Fruit fly (Drosophila melanogaster) whole organism, embryonic: ENCODE data around the gene CG11085.

Source experiments
- Asciz ChIP-seq: fragments of 200-800 bp; sonication (Bioruptor generic); optimal IDR thresholded peaks from 2 replicates; lab custom pipeline; 2017; ENCODE audit warnings: missing biosample characterization, mild to moderate bottlenecking, missing genetic modification characterization, missing genetic modification reagents
- Atf-2 ChIP-seq: fragments of 200-800 bp; sonication (Bioruptor generic); optimal IDR thresholded peaks from 2 replicates; lab custom pipeline; 2016; ENCODE audit warnings: missing biosample characterization, missing genetic modification characterization
- CG10267 ChIP-seq: fragments of 200-800 bp; sonication (Bioruptor generic); optimal IDR thresholded peaks from 2 replicates; lab custom pipeline; 2018; ENCODE audit warnings: missing biosample characterization, mild to moderate bottlenecking, missing genetic modification characterization, moderate library complexity
- CG10654 ChIP-seq: fragments of 200-800 bp; sonication (Bioruptor generic); optimal IDR thresholded peaks from 2 replicates; lab custom pipeline; 2016; ENCODE audit warnings: missing biosample characterization, missing genetic modification characterization
- CG11504 ChIP-seq: fragments of 200-800 bp; sonication (Bioruptor generic); optimal IDR thresholded peaks from 3 replicates; lab custom pipeline; 2019; ENCODE audit warnings: missing biosample characterization, mild to moderate bottlenecking, missing genetic modification characterization, moderate library complexity
- CG12942 ChIP-seq: fragments of 200-800 bp; sonication (Bioruptor generic); optimal IDR thresholded peaks from 3 replicates; lab custom pipeline; 2016; ENCODE audit warnings: missing biosample characterization, missing genetic modification characterization
- CG14050 ChIP-seq: fragments of 200-800 bp; sonication (Bioruptor generic); IDR thresholded peaks from 3 replicates; pipeline ENCODE4 v1.3.6; 2022; ENCODE audit warnings: missing biosample characterization, missing genetic modification characterization
- CG14441 ChIP-seq: fragments of 200-800 bp; sonication (Bioruptor generic); IDR thresholded peaks from 2 replicates; pipeline ENCODE4 v1.3.6; 2022; ENCODE audit warnings: missing biosample characterization, missing genetic modification characterization
- CG1529 ChIP-seq: fragments of 200-800 bp; sonication (Bioruptor generic); optimal IDR thresholded peaks from 3 replicates; lab custom pipeline; 2018; ENCODE audit warnings: missing biosample characterization, missing genetic modification characterization
- CG15514 ChIP-seq: fragments of 200-800 bp; sonication (Bioruptor generic); optimal IDR thresholded peaks from 3 replicates; lab custom pipeline; 2017; ENCODE audit warnings: missing biosample characterization, missing genetic modification characterization, mild to moderate bottlenecking, moderate library complexity, missing genetic modification reagents
- CG18011 ChIP-seq: fragments of 200-800 bp; sonication (Bioruptor generic); optimal IDR thresholded peaks from 2 replicates; lab custom pipeline; 2017; ENCODE audit warnings: missing biosample characterization, missing genetic modification characterization, mild to moderate bottlenecking, moderate library complexity, missing genotype
- CG18262 ChIP-seq: fragments of 200-800 bp; optimal IDR thresholded peaks from 3 replicates; lab custom pipeline; 2019; ENCODE audit warnings: missing biosample characterization, mild to moderate bottlenecking, missing genetic modification characterization, moderate library complexity
- CG2202 ChIP-seq: fragments of 200-800 bp; sonication (Bioruptor generic); optimal IDR thresholded peaks from 2 replicates; lab custom pipeline; 2018; ENCODE audit warnings: missing biosample characterization, mild to moderate bottlenecking, missing genetic modification characterization
- CG2875 ChIP-seq: fragments of 200-800 bp; sonication (Bioruptor generic); optimal IDR thresholded peaks from 2 replicates; lab custom pipeline; 2017; ENCODE audit warnings: missing biosample characterization, mild to moderate bottlenecking, missing genetic modification characterization, missing genetic modification reagents
- CG31224 ChIP-seq: fragments of 200-800 bp; sonication (Bioruptor generic); IDR thresholded peaks from 2 replicates; pipeline ENCODE4 v1.3.6; 2022; ENCODE audit warnings: missing biosample characterization, missing genetic modification characterization
- CG4360 ChIP-seq: fragments of 200-800 bp; sonication (Bioruptor generic); IDR thresholded peaks from 2 replicates; pipeline ENCODE4 v1.3.6; 2022; ENCODE audit warnings: missing biosample characterization, missing genetic modification characterization
- CG7963 ChIP-seq: fragments of 200-800 bp; sonication (Bioruptor generic); IDR thresholded peaks from 3 replicates; pipeline ENCODE4 v1.3.6; 2022; ENCODE audit warnings: missing biosample characterization, missing genetic modification characterization; ENCODE audit not compliant: partially characterized antibody
- CG8944 ChIP-seq: fragments of 200-800 bp; sonication (Bioruptor generic); optimal IDR thresholded peaks from 3 replicates; lab custom pipeline; 2016; ENCODE audit warnings: missing biosample characterization, missing genetic modification characterization
- CG9609 ChIP-seq: fragments of 200-800 bp; sonication (Bioruptor generic); optimal IDR thresholded peaks from 3 replicates; lab custom pipeline; 2016; ENCODE audit warnings: missing biosample characterization, missing genetic modification characterization
- CG9797 ChIP-seq: fragments of 200-800 bp; sonication (Bioruptor generic); optimal IDR thresholded peaks from 3 replicates; lab custom pipeline; 2018; ENCODE audit warnings: missing biosample characterization, mild to moderate bottlenecking, missing genetic modification characterization
- CG9817 ChIP-seq: fragments of 200-800 bp; sonication (Bioruptor generic); optimal IDR thresholded peaks from 2 replicates; lab custom pipeline; 2018; ENCODE audit warnings: missing biosample characterization, mild to moderate bottlenecking, missing genetic modification characterization, moderate library complexity
- Chrac-16 ChIP-seq: fragments of 200-800 bp; sonication (Bioruptor generic); optimal IDR thresholded peaks from 3 replicates; lab custom pipeline; 2016; ENCODE audit warnings: missing biosample characterization, missing genetic modification characterization
- CrebB ChIP-seq: fragments of 200-800 bp; sonication (Bioruptor generic); optimal IDR thresholded peaks from 3 replicates; lab custom pipeline; 2018; ENCODE audit warnings: missing biosample characterization, mild to moderate bottlenecking, missing genetic modification characterization
- Dip3 ChIP-seq: fragments of 200-800 bp; sonication (Bioruptor generic); optimal IDR thresholded peaks from 3 replicates; lab custom pipeline; 2016; ENCODE audit warnings: missing biosample characterization, missing genetic modification characterization
- H15 ChIP-seq: fragments of 200-800 bp; sonication (Bioruptor generic); IDR thresholded peaks from 3 replicates; pipeline ENCODE4 v1.3.6; 2022; ENCODE audit warnings: missing biosample characterization, missing genetic modification characterization
- Hr3 ChIP-seq: fragments of 200-800 bp; sonication (Bioruptor generic); optimal IDR thresholded peaks from 3 replicates; lab custom pipeline; 2016; ENCODE audit warnings: missing biosample characterization, missing genetic modification characterization
- Max ChIP-seq: fragments of 200-800 bp; sonication (Bioruptor generic); optimal IDR thresholded peaks from 2 replicates; lab custom pipeline; 2016; ENCODE audit warnings: missing biosample characterization, mild to moderate bottlenecking, missing genetic modification characterization
- Optix ChIP-seq: fragments of 200-800 bp; sonication (Bioruptor generic); IDR thresholded peaks from 3 replicates; pipeline ENCODE4 v1.3.6; 2022; ENCODE audit warnings: missing biosample characterization, missing genetic modification characterization
- Pdp1 ChIP-seq, 2 experiments: fragments of 200-800 bp; sonication (Bioruptor generic); optimal IDR thresholded peaks; 3 replicates each; lab custom pipeline; 2016; ENCODE audit warnings: missing biosample characterization in 2 of 2, missing genetic modification characterization in 2 of 2, mild to moderate bottlenecking in 1 of 2, moderate library complexity in 1 of 2
- Scr ChIP-seq: fragments of 200-800 bp; sonication (Bioruptor generic); IDR thresholded peaks from 2 replicates; pipeline ENCODE4 v1.3.6; 2022; ENCODE audit warnings: missing biosample characterization, missing genetic modification characterization; ENCODE audit not compliant: partially characterized antibody
- Sin3A ChIP-seq: fragments of >200 bp; optimal IDR thresholded peaks from 2 replicates; lab custom pipeline; 2018
- Sry-δ ChIP-seq: fragments of 200-800 bp; sonication (Bioruptor generic); optimal IDR thresholded peaks from 2 replicates; lab custom pipeline; 2016; ENCODE audit warnings: missing biosample characterization, missing genetic modification characterization
- Trl ChIP-seq, 3 experiments: fragments of >200 bp in 2 of 3; fragments of 200-800 bp in 1 of 3; sonication (Bioruptor generic) in 1 of 3; optimal IDR thresholded peaks; 2 replicates in 1 of 3; 3 replicates in 2 of 3; lab custom pipeline; 2016 to 2017; ENCODE audit warnings: missing biosample characterization in 1 of 3, missing genetic modification characterization in 1 of 3
- bbx ChIP-seq: fragments of 200-800 bp; sonication (Bioruptor generic); IDR thresholded peaks from 2 replicates; pipeline ENCODE4 v1.3.6; 2022; ENCODE audit warnings: missing biosample characterization, missing genetic modification characterization; ENCODE audit not compliant: partially characterized antibody
- bowl ChIP-seq: fragments of 200-800 bp; sonication (Bioruptor generic); IDR thresholded peaks from 2 replicates; pipeline ENCODE4 v1.3.6; 2022; ENCODE audit warnings: missing biosample characterization, missing genetic modification characterization
- bsh ChIP-seq, 2 experiments: fragments of 200-800 bp; sonication (Bioruptor generic); optimal IDR thresholded peaks; 2 replicates each; lab custom pipeline; 2017 to 2018; ENCODE audit warnings: mild to moderate bottlenecking in 2 of 2, missing biosample characterization in 2 of 2, missing genetic modification characterization in 2 of 2, moderate library complexity in 1 of 2
- corto ChIP-seq: fragments of 200-800 bp; sonication (Bioruptor generic); optimal IDR thresholded peaks from 2 replicates; lab custom pipeline; 2016; ENCODE audit warnings: missing biosample characterization, mild to moderate bottlenecking, missing genetic modification characterization, moderate library complexity
- crc ChIP-seq: fragments of 200-800 bp; sonication (Bioruptor generic); optimal IDR thresholded peaks from 2 replicates; lab custom pipeline; 2016; ENCODE audit warnings: missing biosample characterization, missing genetic modification characterization
- crp ChIP-seq, 2 experiments: fragments of 200-800 bp; sonication (Bioruptor generic); optimal IDR thresholded peaks; 2 replicates in 1 of 2; 3 replicates in 1 of 2; lab custom pipeline; 2017; ENCODE audit warnings: missing biosample characterization in 2 of 2, missing genetic modification characterization in 2 of 2, mild to moderate bottlenecking in 1 of 2, moderate library complexity in 1 of 2
- grau ChIP-seq: fragments of 200-800 bp; optimal IDR thresholded peaks from 3 replicates; lab custom pipeline; 2019; ENCODE audit warnings: missing biosample characterization, mild to moderate bottlenecking, missing genetic modification characterization, moderate library complexity
- ind ChIP-seq: fragments of 200-800 bp; sonication (Bioruptor generic); optimal IDR thresholded peaks from 3 replicates; lab custom pipeline; 2016; ENCODE audit warnings: missing biosample characterization, missing genetic modification characterization
- kah ChIP-seq: fragments of 200-800 bp; sonication (Bioruptor generic); optimal IDR thresholded peaks from 2 replicates; lab custom pipeline; 2018; ENCODE audit warnings: missing biosample characterization, mild to moderate bottlenecking, missing genetic modification characterization
- lab ChIP-seq: fragments of 200-800 bp; sonication (Bioruptor generic); optimal IDR thresholded peaks from 3 replicates; lab custom pipeline; 2017; ENCODE audit warnings: missing biosample characterization, missing genetic modification characterization, mild to moderate bottlenecking, moderate library complexity, missing genetic modification reagents
- nerfin-1 ChIP-seq: fragments of 200-800 bp; sonication (Bioruptor generic); optimal IDR thresholded peaks from 3 replicates; lab custom pipeline; 2019; ENCODE audit warnings: missing biosample characterization, mild to moderate bottlenecking, missing genetic modification characterization, moderate library complexity
- pfk ChIP-seq: fragments of 200-800 bp; sonication (Bioruptor generic); optimal IDR thresholded peaks from 2 replicates; lab custom pipeline; 2018; ENCODE audit warnings: missing biosample characterization, mild to moderate bottlenecking, missing genetic modification characterization, moderate library complexity
- tin ChIP-seq: fragments of 200-800 bp; sonication (Bioruptor generic); optimal IDR thresholded peaks from 3 replicates; lab custom pipeline; 2016; ENCODE audit warnings: missing biosample characterization, missing genetic modification characterization
- tna ChIP-seq: fragments of 200-800 bp; sonication (Bioruptor generic); IDR thresholded peaks from 2 replicates; pipeline ENCODE4 v1.3.6; 2022; ENCODE audit warnings: missing biosample characterization, missing genetic modification characterization; ENCODE audit not compliant: partially characterized antibody
- wek ChIP-seq: fragments of 200-800 bp; sonication (Bioruptor generic); optimal IDR thresholded peaks from 3 replicates; lab custom pipeline; 2018; ENCODE audit warnings: missing biosample characterization, mild to moderate bottlenecking, missing genetic modification characterization, moderate library complexity
- wor ChIP-seq: fragments of 200-800 bp; sonication (Bioruptor generic); IDR thresholded peaks from 2 replicates; pipeline ENCODE4 v1.3.6; 2022; ENCODE audit warnings: missing biosample characterization, missing genetic modification characterization

CG11085 gene

dm6 chrX:12653574-12653973 is 37.5 kb downstream of the CG11085 start, which contains the start of gene CkIalpha (continued):
- peak in 1 of 2 experiments; percentile 6 for TF ChIP-seq bsh (GFP tag; optimal IDR thresholded peaks at IDR 0.05; lab: Kevin White, UChicago)
- peak; percentile 6 for TF ChIP-seq CG18011 (GFP tag; lab: Kevin White, UChicago)
- TF ChIP-seq H15 (GFP tag; lab: Robert Waterston, UW) = peak; percentile 52; the same call in 1 of the 3 replicates
- TF ChIP-seq CG14050 (GFP tag; lab: Robert Waterston, UW) = no peak
- no peak for TF ChIP-seq Optix (GFP tag; lab: Robert Waterston, UW)
- TF ChIP-seq CG2202 (tag; lab: Kevin White, UChicago) = no peak
- TF ChIP-seq CG11504 (tag; lab: Kevin White, UChicago) = no peak
- peak; percentile 60 for TF ChIP-seq CG9797 (GFP tag; lab: Kevin White, UChicago)
- TF ChIP-seq CG7963 (GFP tag; lab: Robert Waterston, UW) = peak; percentile 98
- TF ChIP-seq CG1529 = no peak
- TF ChIP-seq Max = peak; percentile 26
- TF ChIP-seq Pdp1 (GFP tag; optimal IDR thresholded peaks at IDR 0.05; lab: Kevin White, UChicago) = peak; percentile 56 to 67
- peak; percentile 64 for TF ChIP-seq Sin3A
- TF ChIP-seq tin (GFP tag; lab: Kevin White, UChicago) = peak; percentile 52
- 0 out of 2 replicates have a peak, but pooled peaks have one; percentile 10 for TF ChIP-seq CG31224 (GFP tag; lab: Robert Waterston, UW)
- peak; percentile 5 for TF ChIP-seq wek
- peak; percentile 27; the same call in 1 of the 2 replicates for TF ChIP-seq CG4360 (GFP tag; lab: Robert Waterston, UW)
- TF ChIP-seq grau (tag; lab: Kevin White, UChicago) = peak; percentile 48
- peak; percentile 67 for TF ChIP-seq Dip3 (GFP tag; lab: Kevin White, UChicago)
- peak; percentile 98 for TF ChIP-seq Sry-δ (GFP tag; lab: Kevin White, UChicago)
- TF ChIP-seq CG12942 = peak; percentile 4
- peak; percentile 44 for TF ChIP-seq Hr3 (GFP tag; lab: Kevin White, UChicago)
- no peak for TF ChIP-seq crc (GFP tag; lab: Kevin White, UChicago)
- peak; percentile 27 for TF ChIP-seq nerfin-1 (tag; lab: Kevin White, UChicago)
- TF ChIP-seq CG9609 (GFP tag; lab: Kevin White, UChicago) = peak; percentile 64
- TF ChIP-seq CG2875 = no peak
- TF ChIP-seq CrebB (tag; lab: Kevin White, UChicago) = peak; percentile 7
- peak; percentile 92 for TF ChIP-seq pfk (GFP tag; lab: Kevin White, UChicago)
- peak; percentile 98 for TF ChIP-seq CG10267
- no peak for TF ChIP-seq CG18262 (tag; lab: Kevin White, UChicago)
- peak; percentile 38 for TF ChIP-seq corto (GFP tag; lab: Kevin White, UChicago)
- peak; percentile 99 for TF ChIP-seq bbx (GFP tag; lab: Robert Waterston, UW)
- TF ChIP-seq Atf-2 (GFP tag; lab: Kevin White, UChicago) = peak; percentile 17
- TF ChIP-seq CG8944 (GFP tag; lab: Kevin White, UChicago) = peak; percentile 54
- peak; percentile 60 for TF ChIP-seq ind (GFP tag; lab: Kevin White, UChicago)
- TF ChIP-seq Asciz (GFP tag; lab: Kevin White, UChicago) = peak; percentile 25
- 0 out of 2 replicates have a peak, but pooled peaks have one; percentile 20 for TF ChIP-seq bowl (GFP tag; lab: Robert Waterston, UW)
- peak in 1 of 2 experiments; percentile 47 for TF ChIP-seq crp (GFP tag; optimal IDR thresholded peaks at IDR 0.05; lab: Kevin White, UChicago)
- peak; percentile 47 for TF ChIP-seq CG9817 (tag; lab: Kevin White, UChicago)
- TF ChIP-seq Scr (GFP tag; lab: Robert Waterston, UW) = peak; percentile 96
- TF ChIP-seq wor = no peak
- TF ChIP-seq lab (GFP tag; lab: Kevin White, UChicago) = peak; percentile 58
- TF ChIP-seq Chrac-16 = peak; percentile 40
- peak; percentile 31 for TF ChIP-seq CG10654 (GFP tag; lab: Kevin White, UChicago)
- peak; percentile 61 for TF ChIP-seq CG14441 (GFP tag; lab: Robert Waterston, UW)
- TF ChIP-seq kah (GFP tag; lab: Kevin White, UChicago) = peak; percentile 45
- TF ChIP-seq CG15514 (GFP tag; lab: Kevin White, UChicago) = peak; percentile 94
- TF ChIP-seq Trl (optimal IDR thresholded peaks at IDR 0.05; lab: Kevin White, UChicago) = no peak
- TF ChIP-seq Trl (GFP tag; optimal IDR thresholded peaks at IDR 0.05; lab: Kevin White, UChicago) = peak; percentile 70
- peak; percentile 96 for TF ChIP-seq tna (GFP tag; lab: Robert Waterston, UW)
